Fruit fly (Drosophila melanogaster) whole organism, prepupa: ENCODE measurements around the gene snsl.

Experiments
- Blimp-1 ChIP-seq: fragments of 200-800 bp; sonication (Bioruptor generic); optimal IDR thresholded peaks from 3 replicates; lab custom pipeline; 2017; ENCODE audit warnings: missing biosample characterization, missing genetic modification characterization, mild to moderate bottlenecking, moderate library complexity, missing genetic modification reagents
- CG10669 ChIP-seq: fragments of 200-800 bp; sonication (Bioruptor generic); optimal IDR thresholded peaks from 3 replicates; lab custom pipeline; 2018; ENCODE audit warnings: missing biosample characterization, mild to moderate bottlenecking, missing genetic modification characterization, moderate library complexity
- CG11294 ChIP-seq: fragments of 200-800 bp; sonication (Bioruptor generic); IDR thresholded peaks from 2 replicates; pipeline ENCODE4 v1.3.6; 2022; ENCODE audit warnings: missing biosample characterization, missing genetic modification characterization
- CG11762 ChIP-seq: fragments of 200-800 bp; sonication (Bioruptor generic); optimal IDR thresholded peaks from 3 replicates; lab custom pipeline; 2016; ENCODE audit warnings: missing biosample characterization, missing genetic modification characterization; ENCODE audit not compliant: insufficient read depth
- CG11902 ChIP-seq: fragments of 200-800 bp; sonication (Bioruptor generic); optimal IDR thresholded peaks from 3 replicates; lab custom pipeline; 2016; ENCODE audit warnings: missing biosample characterization, missing genetic modification characterization
- CG15336 ChIP-seq: fragments of 200-800 bp; sonication (Bioruptor generic); IDR thresholded peaks from 2 replicates; pipeline ENCODE4 v1.3.6; 2022; ENCODE audit warnings: missing biosample characterization, missing genetic modification characterization
- CG1621 ChIP-seq: fragments of 200-800 bp; sonication (Bioruptor generic); optimal IDR thresholded peaks from 3 replicates; lab custom pipeline; 2018; ENCODE audit warnings: missing biosample characterization, mild to moderate bottlenecking, missing genetic modification characterization
- CG16779 ChIP-seq: fragments of 200-800 bp; sonication (Bioruptor generic); optimal IDR thresholded peaks from 3 replicates; lab custom pipeline; 2017; ENCODE audit warnings: missing biosample characterization, mild to moderate bottlenecking, missing genetic modification characterization
- CG3032 ChIP-seq: fragments of 200-800 bp; optimal IDR thresholded peaks from 2 replicates; lab custom pipeline; 2019; ENCODE audit warnings: missing biosample characterization, mild to moderate bottlenecking, missing genetic modification characterization, moderate library complexity
- CG32006 ChIP-seq: fragments of 200-800 bp; sonication (Bioruptor generic); optimal IDR thresholded peaks from 3 replicates; lab custom pipeline; 2017; ENCODE audit warnings: missing biosample characterization, mild to moderate bottlenecking, missing genetic modification characterization
- CG3919 ChIP-seq: fragments of 200-800 bp; sonication (Bioruptor generic); optimal IDR thresholded peaks from 3 replicates; lab custom pipeline; 2016; ENCODE audit warnings: missing biosample characterization, missing genetic modification characterization
- CG6792 ChIP-seq: fragments of 200-800 bp; sonication (Bioruptor generic); optimal IDR thresholded peaks from 3 replicates; lab custom pipeline; 2016; ENCODE audit warnings: missing biosample characterization, missing genetic modification characterization
- CG6808 ChIP-seq: fragments of 200-800 bp; sonication (Bioruptor generic); optimal IDR thresholded peaks from 3 replicates; lab custom pipeline; 2017; ENCODE audit warnings: missing biosample characterization, missing genetic modification characterization, mild to moderate bottlenecking, moderate library complexity, missing genetic modification reagents
- CG6854 ChIP-seq: fragments of 200-800 bp; sonication (Bioruptor generic); optimal IDR thresholded peaks from 2 replicates; lab custom pipeline; 2017; ENCODE audit warnings: missing biosample characterization, mild to moderate bottlenecking, missing genetic modification characterization
- CG7368 ChIP-seq: fragments of 200-800 bp; sonication (Bioruptor generic); optimal IDR thresholded peaks from 3 replicates; lab custom pipeline; 2016; ENCODE audit warnings: missing biosample characterization, missing genetic modification characterization
- CG8319 ChIP-seq: fragments of 200-800 bp; sonication (Bioruptor generic); optimal IDR thresholded peaks from 3 replicates; lab custom pipeline; 2016; ENCODE audit warnings: missing biosample characterization, missing genetic modification characterization
- CG9139 ChIP-seq: fragments of 200-800 bp; sonication (Bioruptor generic); optimal IDR thresholded peaks from 3 replicates; lab custom pipeline; 2017; ENCODE audit warnings: missing biosample characterization, mild to moderate bottlenecking, missing genetic modification characterization
- Ets21C ChIP-seq: fragments of 200-800 bp; sonication (Bioruptor generic); optimal IDR thresholded peaks from 3 replicates; lab custom pipeline; 2016; ENCODE audit warnings: missing biosample characterization, missing genetic modification characterization
- Hr39 ChIP-seq: fragments of 200-800 bp; sonication (Bioruptor generic); optimal IDR thresholded peaks from 2 replicates; lab custom pipeline; 2016; ENCODE audit warnings: missing biosample characterization, missing genetic modification characterization
- Hr4 ChIP-seq: fragments of 200-800 bp; sonication (Bioruptor generic); optimal IDR thresholded peaks from 3 replicates; lab custom pipeline; 2016; ENCODE audit warnings: missing biosample characterization, missing genetic modification characterization
- Met ChIP-seq: fragments of 200-800 bp; sonication (Bioruptor generic); optimal IDR thresholded peaks from 3 replicates; lab custom pipeline; 2016; ENCODE audit warnings: missing biosample characterization, missing genetic modification characterization
- OdsH ChIP-seq: fragments of 200-800 bp; sonication (Bioruptor generic); optimal IDR thresholded peaks from 3 replicates; lab custom pipeline; 2016; ENCODE audit warnings: missing biosample characterization, missing genetic modification characterization
- Sox15 ChIP-seq: fragments of 200-800 bp; sonication (Bioruptor generic); optimal IDR thresholded peaks from 3 replicates; lab custom pipeline; 2016; ENCODE audit warnings: missing biosample characterization, missing genetic modification characterization
- achi ChIP-seq: fragments of 200-800 bp; sonication (Bioruptor generic); optimal IDR thresholded peaks from 3 replicates; lab custom pipeline; 2016; ENCODE audit warnings: missing biosample characterization, missing genetic modification characterization
- cyc ChIP-seq: fragments of 200-800 bp; sonication (Bioruptor generic); optimal IDR thresholded peaks from 3 replicates; lab custom pipeline; 2016; ENCODE audit warnings: missing biosample characterization, missing genetic modification characterization
- dac ChIP-seq: fragments of 200-800 bp; sonication (Bioruptor generic); optimal IDR thresholded peaks from 2 replicates; lab custom pipeline; 2017; ENCODE audit warnings: missing biosample characterization, mild to moderate bottlenecking, missing genetic modification characterization
- esn ChIP-seq: fragments of 200-800 bp; sonication (Bioruptor generic); optimal IDR thresholded peaks from 2 replicates; lab custom pipeline; 2016; ENCODE audit warnings: missing biosample characterization, mild to moderate bottlenecking, missing genetic modification characterization, moderate library complexity
- fd85E ChIP-seq: fragments of 200-800 bp; sonication (Bioruptor generic); optimal IDR thresholded peaks from 3 replicates; lab custom pipeline; 2016; ENCODE audit warnings: missing biosample characterization, missing genetic modification characterization
- lz ChIP-seq: fragments of 200-800 bp; sonication (Bioruptor generic); optimal IDR thresholded peaks from 3 replicates; lab custom pipeline; 2016; ENCODE audit warnings: missing biosample characterization, missing genetic modification characterization
- spab ChIP-seq: fragments of 200-800 bp; sonication (Bioruptor generic); optimal IDR thresholded peaks from 2 replicates; lab custom pipeline; 2017; ENCODE audit warnings: missing biosample characterization, mild to moderate bottlenecking, missing genetic modification characterization, missing genetic modification reagents
- topi ChIP-seq: fragments of 200-800 bp; sonication (Bioruptor generic); optimal IDR thresholded peaks from 3 replicates; lab custom pipeline; 2016; ENCODE audit warnings: missing biosample characterization, missing genetic modification characterization
- vri ChIP-seq: fragments of 200-800 bp; sonication (Bioruptor generic); optimal IDR thresholded peaks from 3 replicates; lab custom pipeline; 2016; ENCODE audit warnings: missing biosample characterization, mild to moderate bottlenecking, missing genetic modification characterization

The snsl gene

DNA sequence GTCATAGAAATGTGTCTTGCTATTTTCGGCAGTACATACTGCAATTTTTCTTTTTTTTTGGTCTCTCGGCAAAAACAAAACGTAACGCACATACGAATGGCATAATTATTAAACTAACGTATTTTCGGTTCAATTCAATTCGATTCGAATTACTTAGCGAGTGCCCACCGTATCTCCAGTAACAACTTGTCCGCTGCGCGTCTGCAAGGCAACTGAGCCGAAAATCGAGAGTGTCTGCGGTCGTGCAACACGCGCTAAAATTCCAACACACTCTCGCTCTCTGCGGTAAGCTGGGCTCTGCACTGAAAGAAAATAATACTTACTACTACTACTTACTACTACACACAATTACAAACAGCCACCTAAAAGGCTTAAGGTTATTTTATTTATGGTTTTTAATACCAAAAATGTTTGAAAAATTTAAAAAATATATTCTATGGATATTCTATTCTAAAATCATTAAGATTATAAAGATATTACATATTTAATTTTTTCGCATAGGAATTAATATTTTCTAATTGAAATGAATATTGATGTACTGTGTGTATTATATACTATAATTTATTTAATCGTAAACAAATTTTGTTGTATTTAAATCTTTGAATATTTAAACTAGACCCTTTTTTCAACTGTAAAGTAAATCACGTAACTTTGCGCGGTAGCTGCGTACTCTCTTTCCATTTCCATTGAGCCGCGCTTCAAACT lies at the start of gene snsl (continued):
- TF ChIP-seq CG6808 (GFP tag; lab: Kevin White, UChicago), result peak; percentile 80
- peak; percentile 68 for TF ChIP-seq achi
- TF ChIP-seq CG6854 (GFP tag; lab: Kevin White, UChicago), result no peak
- no peak for TF ChIP-seq fd85E
- TF ChIP-seq dac (GFP tag; lab: Kevin White, UChicago), result peak; percentile 21
- TF ChIP-seq cyc (GFP tag; lab: Kevin White, UChicago), result no peak
- TF ChIP-seq CG3919, result peak; percentile 66
- TF ChIP-seq CG10669, result peak; percentile 28
- TF ChIP-seq CG6792 (GFP tag; lab: Kevin White, UChicago), result peak; percentile 68

DNA sequence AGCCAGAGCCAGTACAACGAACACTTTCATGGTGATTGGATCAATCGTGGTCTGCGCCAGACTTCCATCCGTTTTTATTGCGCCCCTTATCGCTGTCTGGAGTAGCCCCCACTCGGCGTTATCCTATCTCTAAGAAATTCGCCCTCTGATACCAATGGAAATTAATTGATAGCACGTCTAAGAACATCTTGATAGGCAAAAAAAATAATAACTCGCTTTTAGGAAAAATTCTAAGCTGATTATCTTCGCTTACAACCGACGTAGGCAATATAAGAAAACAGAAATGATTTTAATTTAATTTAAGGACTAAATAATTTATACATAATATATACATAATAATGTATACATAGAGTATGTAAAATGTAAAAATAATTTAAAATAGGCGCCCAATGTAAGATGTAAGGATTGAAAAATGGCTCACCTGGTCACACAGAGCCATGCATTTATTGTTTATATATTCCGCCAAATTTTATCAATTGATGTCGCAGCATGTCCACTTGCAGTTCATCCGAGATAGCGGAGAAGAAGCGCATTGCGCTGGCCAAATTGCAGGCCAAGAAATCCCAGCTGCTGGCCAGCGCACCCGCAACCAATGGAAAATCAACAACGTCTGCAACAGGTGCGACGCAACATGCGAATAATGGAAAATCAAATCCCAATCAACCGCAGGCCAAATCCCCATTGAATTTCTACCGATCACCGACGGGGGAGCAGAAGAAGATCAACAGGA lies 48.7 kb upstream of the snsl start, which contains the start of the genes Jon25Bi and Marcal1:
Gene Jon25Bi (minus strand): TSS at position 51 of the 730 bp plus-strand sequence.
Gene Marcal1 (plus strand): TSS at position 416 of the 730 bp plus-strand sequence.
- TF ChIP-seq achi (no peak), CG11902 (GFP tag; lab: Kevin White, UChicago) (no peak), Sox15 (GFP tag; lab: Kevin White, UChicago) (no peak), CG6792 (GFP tag; lab: Kevin White, UChicago) (no peak), Ets21C (GFP tag; lab: Kevin White, UChicago) (no peak), CG8319 (GFP tag; lab: Kevin White, UChicago) (no peak), CG7368 (no peak), Blimp-1 (GFP tag; lab: Kevin White, UChicago) (no peak), spab (no peak), CG32006 (GFP tag; lab: Kevin White, UChicago) (no peak)

DNA sequence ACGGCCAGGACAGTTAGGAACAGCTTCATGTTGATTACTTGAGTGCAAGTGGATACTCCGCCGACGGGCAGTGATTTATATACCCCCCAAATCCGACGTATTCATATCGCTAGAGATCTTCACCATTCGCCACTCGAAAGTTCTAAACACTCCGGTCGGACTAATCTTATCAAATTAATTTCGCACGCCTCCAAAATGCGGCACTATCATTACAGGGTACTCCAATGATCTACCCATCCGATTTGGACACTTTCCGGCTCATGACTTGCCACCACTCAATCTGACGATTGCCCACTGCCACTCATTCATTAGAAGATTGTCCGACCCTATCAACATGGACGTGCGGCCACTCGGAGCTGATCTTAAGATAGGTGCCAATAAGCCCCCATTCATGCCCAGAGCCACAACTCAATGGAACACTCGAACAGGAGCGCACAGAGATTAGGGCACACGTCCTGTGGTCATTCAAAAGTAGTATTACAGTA lies 46.6 kb upstream of the snsl start, which contains the start of gene Jon25Bii:
Gene Jon25Bii (minus strand): TSS at position 51 of the 485 bp plus-strand sequence.
- TF ChIP-seq topi, result no peak
- no peak for TF ChIP-seq vri (GFP tag; lab: Kevin White, UChicago)
- no peak for TF ChIP-seq CG6792 (GFP tag; lab: Kevin White, UChicago)
- no peak for TF ChIP-seq CG7368
- no peak for TF ChIP-seq CG10669
- no peak for TF ChIP-seq CG16779 (tag; lab: Kevin White, UChicago)
- no peak for TF ChIP-seq dac (GFP tag; lab: Kevin White, UChicago)

DNA sequence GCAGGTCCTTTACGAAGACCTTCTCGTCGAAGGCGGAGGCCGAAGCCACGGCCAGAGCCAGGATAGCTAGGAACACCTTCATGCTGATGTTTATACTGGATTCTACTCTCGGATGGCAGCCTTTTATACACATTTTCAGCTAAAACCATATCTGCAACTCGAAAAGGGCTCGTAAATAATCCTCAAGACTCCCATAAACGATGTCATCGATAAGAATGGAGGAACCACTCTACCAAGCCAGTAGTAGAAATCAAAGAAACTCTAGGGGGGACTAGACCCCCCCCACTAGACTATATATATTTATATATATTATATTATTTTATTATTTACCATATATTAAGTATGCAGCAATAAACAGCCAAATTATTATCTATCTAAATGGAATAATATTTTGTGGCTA lies 44.1 kb upstream of the snsl start, which contains the start of gene Jon25Biii:
Gene Jon25Biii (minus strand): TSS at position 101 of the 400 bp plus-strand sequence.
- no peak for TF ChIP-seq CG10669
- TF ChIP-seq CG3032 (tag; lab: Kevin White, UChicago), result no peak
- TF ChIP-seq Hr39 (GFP tag; lab: Kevin White, UChicago), result no peak
- no peak for TF ChIP-seq Hr4
- no peak for TF ChIP-seq OdsH (GFP tag; lab: Kevin White, UChicago)
- TF ChIP-seq achi, result no peak
- TF ChIP-seq CG6792 (GFP tag; lab: Kevin White, UChicago), result no peak
- no peak for TF ChIP-seq dac (GFP tag; lab: Kevin White, UChicago)
- no peak for TF ChIP-seq CG1621 (tag; lab: Kevin White, UChicago)
- no peak for TF ChIP-seq esn (GFP tag; lab: Kevin White, UChicago)
- no peak for TF ChIP-seq CG9139 (GFP tag; lab: Kevin White, UChicago)
- no peak for TF ChIP-seq CG15336 (GFP tag; lab: Robert Waterston, UW)
- TF ChIP-seq Met (GFP tag; lab: Kevin White, UChicago), result no peak
- no peak for TF ChIP-seq lz (GFP tag; lab: Kevin White, UChicago)
- TF ChIP-seq vri (GFP tag; lab: Kevin White, UChicago), result no peak
- TF ChIP-seq CG11762 (GFP tag; lab: Kevin White, UChicago), result no peak
- no peak for TF ChIP-seq CG11294
- TF ChIP-seq, all 60 proteins: peak for 0
